Worm (Caenorhabditis elegans) whole organism, late embryonic: Measurements from ENCODE around the gene F53F4.4.

Source experiments
- C08G9.2 ChIP-seq: sonication (generic microtip); optimal IDR thresholded peaks from 2 replicates; lab custom pipeline; 2016; ENCODE audit warnings: mild to moderate bottlenecking, missing genetic modification characterization, moderate library complexity, missing compliant biosample characterization
- F13H6.1 ChIP-seq: sonication (generic microtip); optimal IDR thresholded peaks from 2 replicates; lab custom pipeline; 2016; ENCODE audit warnings: missing genetic modification characterization, missing compliant biosample characterization
- K02D7.2 ChIP-seq: sonication (generic microtip); optimal IDR thresholded peaks from 2 replicates; lab custom pipeline; 2017; ENCODE audit warnings: mild to moderate bottlenecking, missing genetic modification characterization, missing compliant biosample characterization
- K09A11.1 ChIP-seq: sonication (generic microtip); optimal IDR thresholded peaks from 2 replicates; lab custom pipeline; 2017; ENCODE audit warnings: antibody characterized with exemption, mild to moderate bottlenecking, missing genetic modification characterization, missing compliant biosample characterization; ENCODE audit not compliant: insufficient read depth
- T23F11.4 ChIP-seq: fragments of 200-800 bp; sonication (Bioruptor generic); optimal IDR thresholded peaks from 2 replicates; lab custom pipeline; 2018; ENCODE audit warnings: mild to moderate bottlenecking, missing genetic modification characterization, missing compliant biosample characterization
- Y22D7AL.16 ChIP-seq: sonication (generic microtip); optimal IDR thresholded peaks from 2 replicates; lab custom pipeline; 2016; ENCODE audit warnings: missing genetic modification characterization, missing compliant biosample characterization
- ama-1 ChIP-seq: fragments of 150-350 bp; optimal IDR thresholded peaks from 2 replicates; lab custom pipeline; 2014
- ceh-18 ChIP-seq: sonication (generic microtip); optimal IDR thresholded peaks from 2 replicates; lab custom pipeline; 2016; ENCODE audit warnings: missing genetic modification characterization, missing compliant biosample characterization
- ceh-2 ChIP-seq: sonication (generic microtip); optimal IDR thresholded peaks from 2 replicates; lab custom pipeline; 2016; ENCODE audit warnings: missing genotype, missing genetic modification characterization, missing compliant biosample characterization
- ceh-22 ChIP-seq: sonication (generic microtip); optimal IDR thresholded peaks from 2 replicates; lab custom pipeline; 2017; ENCODE audit warnings: missing biosample characterization, missing genetic modification characterization
- ceh-34 ChIP-seq: sonication (generic microtip); optimal IDR thresholded peaks from 2 replicates; lab custom pipeline; 2016; ENCODE audit warnings: mild to moderate bottlenecking, missing genetic modification characterization, missing compliant biosample characterization
- ceh-48 ChIP-seq: sonication (generic microtip); optimal IDR thresholded peaks from 2 replicates; lab custom pipeline; 2016; ENCODE audit warnings: missing genetic modification characterization, inconsistent platforms, missing compliant biosample characterization
- ceh-6 ChIP-seq: fragments of 200-800 bp; sonication (Bioruptor generic); optimal IDR thresholded peaks from 2 replicates; lab custom pipeline; 2018; ENCODE audit warnings: mild to moderate bottlenecking, missing genetic modification characterization, missing compliant biosample characterization
- che-1 ChIP-seq: sonication (generic microtip); optimal IDR thresholded peaks from 2 replicates; lab custom pipeline; 2016; ENCODE audit warnings: mild to moderate bottlenecking, missing genetic modification characterization, missing compliant biosample characterization
- dmd-4 ChIP-seq: sonication (generic microtip); optimal IDR thresholded peaks from 2 replicates; lab custom pipeline; 2016; ENCODE audit warnings: borderline replicate concordance, missing genetic modification characterization, missing compliant biosample characterization
- elt-2 ChIP-seq: sonication (generic microtip); optimal IDR thresholded peaks from 2 replicates; lab custom pipeline; 2016; ENCODE audit warnings: missing genetic modification reagents, missing genetic modification characterization, missing compliant biosample characterization
- elt-4 ChIP-seq: sonication (generic microtip); optimal IDR thresholded peaks from 2 replicates; lab custom pipeline; 2016; ENCODE audit warnings: missing genetic modification characterization, missing compliant biosample characterization
- eyg-1 ChIP-seq: sonication (generic microtip); optimal IDR thresholded peaks from 2 replicates; lab custom pipeline; 2016; ENCODE audit warnings: missing genotype, missing genetic modification characterization, missing compliant biosample characterization
- fax-1 ChIP-seq: sonication (generic microtip); optimal IDR thresholded peaks from 2 replicates; lab custom pipeline; 2016; ENCODE audit warnings: missing genotype, missing genetic modification characterization, missing compliant biosample characterization
- fkh-10 ChIP-seq: fragments of 150-350 bp; optimal IDR thresholded peaks from 2 replicates; lab custom pipeline; 2014; ENCODE audit warnings: missing biosample characterization, missing genetic modification reagents, missing genetic modification characterization
- gmeb-2 ChIP-seq: sonication (generic microtip); optimal IDR thresholded peaks from 2 replicates; lab custom pipeline; 2016; ENCODE audit warnings: missing genetic modification characterization, inconsistent platforms, missing compliant biosample characterization
- hlh-15 ChIP-seq: sonication (generic microtip); optimal IDR thresholded peaks from 2 replicates; lab custom pipeline; 2016; ENCODE audit warnings: missing genetic modification characterization, missing compliant biosample characterization
- hlh-6 ChIP-seq: sonication (generic microtip); optimal IDR thresholded peaks from 2 replicates; lab custom pipeline; 2016; ENCODE audit warnings: missing genotype, missing genetic modification characterization, missing compliant biosample characterization
- hlh-8 ChIP-seq: sonication (generic microtip); optimal IDR thresholded peaks from 2 replicates; lab custom pipeline; 2016; ENCODE audit warnings: missing genotype, missing genetic modification characterization, missing compliant biosample characterization
- lim-6 ChIP-seq: sonication (generic microtip); optimal IDR thresholded peaks from 2 replicates; lab custom pipeline; 2016; ENCODE audit warnings: missing genetic modification characterization, missing compliant biosample characterization
- lin-11 ChIP-seq: fragments of 200-800 bp; sonication (Bioruptor generic); optimal IDR thresholded peaks from 2 replicates; lab custom pipeline; 2018; ENCODE audit warnings: mild to moderate bottlenecking, missing genetic modification characterization, missing compliant biosample characterization
- mec-3 ChIP-seq: sonication (generic microtip); optimal IDR thresholded peaks from 2 replicates; lab custom pipeline; 2016; ENCODE audit warnings: borderline replicate concordance, missing genetic modification characterization, missing compliant biosample characterization
- nfya-1 ChIP-seq: sonication (generic microtip); optimal IDR thresholded peaks from 2 replicates; lab custom pipeline; 2017; ENCODE audit warnings: missing genetic modification characterization, mild to moderate bottlenecking, missing compliant biosample characterization, antibody characterized with exemption, moderate library complexity
- nhr-232 ChIP-seq: sonication (generic microtip); optimal IDR thresholded peaks from 2 replicates; lab custom pipeline; 2016; ENCODE audit warnings: missing genetic modification characterization, missing compliant biosample characterization
- odd-2 ChIP-seq: sonication (generic microtip); optimal IDR thresholded peaks from 2 replicates; lab custom pipeline; 2017; ENCODE audit warnings: antibody characterized with exemption, mild to moderate bottlenecking, missing genetic modification characterization, missing compliant biosample characterization
- pag-3 ChIP-seq: sonication (generic microtip); optimal IDR thresholded peaks from 2 replicates; lab custom pipeline; 2016; ENCODE audit warnings: missing compliant biosample characterization, missing genetic modification characterization, borderline replicate concordance
- pha-4 ChIP-seq: fragments of 150-350 bp; optimal IDR thresholded peaks from 2 replicates; lab custom pipeline; 2018; ENCODE audit warnings: missing biosample characterization, missing genetic modification reagents, missing genetic modification characterization
- pqm-1 ChIP-seq: sonication (generic microtip); optimal IDR thresholded peaks from 2 replicates; lab custom pipeline; 2016; ENCODE audit warnings: missing genetic modification characterization, missing compliant biosample characterization
- rnt-1 ChIP-seq: sonication (generic microtip); optimal IDR thresholded peaks from 2 replicates; lab custom pipeline; 2016; ENCODE audit warnings: missing genetic modification characterization, missing compliant biosample characterization
- sdc-2 ChIP-seq: sonication (generic microtip); optimal IDR thresholded peaks from 2 replicates; lab custom pipeline; 2016; ENCODE audit warnings: missing genotype, missing genetic modification characterization, missing compliant biosample characterization
- ttx-3 ChIP-seq: sonication (generic microtip); optimal IDR thresholded peaks from 2 replicates; lab custom pipeline; 2016; ENCODE audit warnings: missing genetic modification reagents, missing genetic modification characterization, missing compliant biosample characterization
- unc-42 ChIP-seq: sonication (generic microtip); optimal IDR thresholded peaks from 2 replicates; lab custom pipeline; 2016; ENCODE audit warnings: missing genotype, missing genetic modification characterization, missing compliant biosample characterization
- unc-55 ChIP-seq: sonication (generic microtip); optimal IDR thresholded peaks from 2 replicates; lab custom pipeline; 2017; ENCODE audit warnings: missing biosample characterization, missing genetic modification reagents, missing genetic modification characterization
- unc-86 ChIP-seq: sonication (generic microtip); optimal IDR thresholded peaks from 2 replicates; lab custom pipeline; 2016; ENCODE audit warnings: missing genetic modification characterization, missing compliant biosample characterization

The F53F4.4 gene

ce11 chrV:13591504-13592174 lies 1.5 kb upstream of the F53F4.4 start, which contains the start of gene tbcb-1:
tbcb-1 (plus strand) TSS chrV:13592124.
- TF ChIP-seq lin-11 (tag; lab: Kevin White, UChicago), result no peak
- no peak for TF ChIP-seq pha-4 (tag; lab: Kevin White, UChicago)
- no peak for TF ChIP-seq ttx-3
- TF ChIP-seq, all 69 proteins: peak for 0

DNA sequence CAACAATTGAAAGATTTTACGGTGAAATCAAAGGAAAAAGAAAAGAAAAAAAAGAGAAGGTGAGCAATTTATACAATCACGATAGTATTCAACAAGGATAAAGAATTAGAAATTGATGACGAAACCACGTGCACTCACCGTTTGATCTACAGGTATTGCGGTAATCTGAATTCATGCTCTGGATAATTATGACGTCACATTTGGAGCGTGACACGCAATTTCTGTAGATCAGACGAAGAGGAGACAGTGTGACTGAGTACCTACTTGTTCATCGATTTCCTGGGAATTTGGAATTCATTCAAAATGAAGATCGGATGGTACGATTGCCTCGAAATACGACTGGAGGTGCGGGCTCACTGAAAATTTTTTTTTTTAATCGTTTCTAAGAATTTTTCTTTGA lies 5.2 kb downstream of the F53F4.4 start:
- TF ChIP-seq ama-1 (lab: Kevin White, UChicago), result no peak
- no peak for TF ChIP-seq fax-1 (tag; lab: Kevin White, UChicago)
- no peak for TF ChIP-seq ceh-22 (tag; lab: Kevin White, UChicago)
- no peak for TF ChIP-seq mec-3 (tag; lab: Kevin White, UChicago)

DNA sequence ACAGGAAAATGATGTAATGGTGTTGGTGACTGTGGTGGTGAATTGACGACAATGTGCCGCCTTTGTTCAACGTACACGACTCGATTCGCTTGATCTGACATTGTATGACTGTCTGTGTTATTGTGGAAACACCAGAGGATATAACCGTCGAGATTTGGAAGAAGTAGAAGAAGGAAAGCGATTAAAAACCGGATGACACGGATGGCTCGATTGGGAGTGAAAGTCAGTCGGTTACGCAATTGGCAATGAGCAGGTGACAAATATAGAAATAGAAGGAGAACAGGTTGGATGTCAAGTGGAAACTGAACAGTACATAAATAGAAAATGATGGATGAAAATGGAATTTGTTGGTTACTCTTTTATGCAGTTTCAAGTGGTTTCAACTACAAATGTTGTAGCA lies 7.7 kb downstream of the F53F4.4 start, which contains the start of gene rdy-2:
Gene rdy-2 (minus strand): TSS at position 101 of the 400 bp plus-strand sequence.
- TF ChIP-seq lin-11 (tag; lab: Kevin White, UChicago), result no peak
- TF ChIP-seq che-1 (tag; lab: Kevin White, UChicago), result no peak
- no peak for TF ChIP-seq C08G9.2 (tag; lab: Kevin White, UChicago)
- no peak for TF ChIP-seq rnt-1
- no peak for TF ChIP-seq eyg-1 (tag; lab: Kevin White, UChicago)
- TF ChIP-seq unc-86 (tag; lab: Kevin White, UChicago), result no peak
- TF ChIP-seq fax-1 (tag; lab: Kevin White, UChicago), result no peak
- no peak for TF ChIP-seq unc-42 (tag; lab: Kevin White, UChicago)
- no peak for TF ChIP-seq ceh-34
- TF ChIP-seq dmd-4 (tag; lab: Kevin White, UChicago), result no peak
- no peak for TF ChIP-seq ceh-2 (tag; lab: Kevin White, UChicago)
- TF ChIP-seq ceh-18 (tag; lab: Kevin White, UChicago), result no peak
- no peak for TF ChIP-seq pqm-1 (tag; lab: Kevin White, UChicago)
- TF ChIP-seq gmeb-2, result no peak
- no peak for TF ChIP-seq F13H6.1 (tag; lab: Kevin White, UChicago)

DNA sequence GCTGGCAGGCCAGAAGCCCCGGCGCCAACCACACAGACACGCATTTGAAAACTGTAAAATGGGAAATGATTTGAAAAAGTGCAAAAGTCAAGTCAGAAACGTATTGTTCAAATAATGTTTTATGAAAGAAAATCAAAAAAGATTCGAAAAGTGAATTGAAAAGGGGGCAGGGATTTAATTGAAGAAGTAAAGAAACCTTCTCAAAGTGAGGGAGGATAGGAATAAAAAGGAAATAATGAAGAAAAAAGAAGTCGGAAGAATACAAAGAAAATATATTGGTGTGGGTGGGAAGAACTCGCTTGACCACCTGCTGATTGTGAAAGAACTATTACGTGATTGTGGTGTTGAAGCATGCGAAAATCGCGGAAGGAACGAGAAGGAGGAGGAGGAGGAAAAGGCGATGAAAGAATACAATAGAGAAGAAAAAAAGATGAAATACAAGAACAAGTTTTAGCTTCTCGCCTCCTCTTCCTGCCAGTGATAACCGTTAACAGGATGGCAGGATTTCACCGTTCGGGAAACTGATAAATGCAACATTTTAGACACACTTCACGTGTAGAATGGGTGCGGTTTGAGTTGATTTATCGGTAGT lies 13.6 kb downstream of the F53F4.4 start, which contains the start of gene fmo-4:
Gene fmo-4 (minus strand): TSS at position 51 of the 592 bp plus-strand sequence.
- TF ChIP-seq C08G9.2 (tag; lab: Kevin White, UChicago), result no peak
- TF ChIP-seq nhr-232 (tag; lab: Kevin White, UChicago), result no peak
- no peak for TF ChIP-seq ceh-6 (GFP tag; lab: Kevin White, UChicago)
- no peak for TF ChIP-seq Y22D7AL.16 (tag; lab: Kevin White, UChicago)
- TF ChIP-seq eyg-1 (tag; lab: Kevin White, UChicago), result no peak
- no peak for TF ChIP-seq ceh-34
- no peak for TF ChIP-seq nfya-1
- TF ChIP-seq rnt-1, result no peak
- TF ChIP-seq unc-55 (GFP tag; lab: Kevin White, UChicago), result no peak
- TF ChIP-seq ttx-3, result no peak
- TF ChIP-seq pag-3 (tag; lab: Kevin White, UChicago), result no peak
- TF ChIP-seq odd-2 (tag; lab: Kevin White, UChicago), result no peak
- no peak for TF ChIP-seq ceh-48
- TF ChIP-seq, all 69 proteins: peak for 0

DNA sequence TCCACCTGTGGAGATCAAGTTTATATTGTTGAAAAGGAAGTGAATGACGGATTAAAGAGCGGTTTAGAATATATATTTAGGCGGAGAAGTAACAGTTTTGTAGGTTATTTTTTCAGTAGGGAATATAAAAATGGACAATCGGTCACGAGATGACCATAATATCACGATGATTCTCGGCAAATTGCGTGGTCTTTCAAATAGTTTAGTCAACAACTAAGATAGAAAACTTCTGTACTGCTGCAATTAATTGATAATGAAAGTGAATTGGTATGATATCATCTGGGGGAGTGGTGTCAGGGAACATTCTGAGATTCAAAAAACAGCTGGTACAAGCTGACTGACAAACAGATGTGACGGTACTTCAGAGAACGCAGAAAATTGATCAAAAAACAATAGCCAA lies 15.3 kb downstream of the F53F4.4 start:
- TF ChIP-seq hlh-8 (no peak), unc-86 (tag; lab: Kevin White, UChicago) (no peak), fax-1 (tag; lab: Kevin White, UChicago) (no peak), unc-42 (tag; lab: Kevin White, UChicago) (no peak), elt-4 (no peak), T23F11.4 (no peak), ceh-34 (no peak), hlh-6 (tag; lab: Kevin White, UChicago) (no peak), sdc-2 (tag; lab: Kevin White, UChicago) (no peak), C08G9.2 (tag; lab: Kevin White, UChicago) (no peak), ttx-3 (no peak), K09A11.1 (tag; lab: Kevin White, UChicago) (no peak), K02D7.2 (tag; lab: Kevin White, UChicago) (no peak), pqm-1 (tag; lab: Kevin White, UChicago) (no peak), F13H6.1 (tag; lab: Kevin White, UChicago) (no peak), fkh-10 (GFP tag; lab: Kevin White, UChicago) (no peak), elt-2 (no peak), ceh-48 (no peak), hlh-15 (tag; lab: Kevin White, UChicago) (no peak), lim-6 (no peak)
- TF ChIP-seq, all 69 proteins: peak for 0
